Fruit fly (Drosophila melanogaster) whole organism, prepupa: ENCODE data around the gene CG17129.
A peak's percentile ranks its signal among the peaks of the same experiment; 100 is the strongest.

Experiments used
- CG6854 ChIP-seq: fragments of 200-800 bp; sonication (Bioruptor generic); optimal IDR thresholded peaks from 2 replicates; lab custom pipeline; 2017; ENCODE audit warnings: missing biosample characterization, mild to moderate bottlenecking, missing genetic modification characterization
- Hr38 ChIP-seq: sonication (Bioruptor generic); optimal IDR thresholded peaks from 2 replicates; lab custom pipeline; 2016; ENCODE audit warnings: missing biosample characterization, missing genetic modification characterization
- Hr39 ChIP-seq: fragments of 200-800 bp; sonication (Bioruptor generic); optimal IDR thresholded peaks from 2 replicates; lab custom pipeline; 2016; ENCODE audit warnings: missing biosample characterization, missing genetic modification characterization
- fd85E ChIP-seq: fragments of 200-800 bp; sonication (Bioruptor generic); optimal IDR thresholded peaks from 3 replicates; lab custom pipeline; 2016; ENCODE audit warnings: missing biosample characterization, missing genetic modification characterization

DNA sequence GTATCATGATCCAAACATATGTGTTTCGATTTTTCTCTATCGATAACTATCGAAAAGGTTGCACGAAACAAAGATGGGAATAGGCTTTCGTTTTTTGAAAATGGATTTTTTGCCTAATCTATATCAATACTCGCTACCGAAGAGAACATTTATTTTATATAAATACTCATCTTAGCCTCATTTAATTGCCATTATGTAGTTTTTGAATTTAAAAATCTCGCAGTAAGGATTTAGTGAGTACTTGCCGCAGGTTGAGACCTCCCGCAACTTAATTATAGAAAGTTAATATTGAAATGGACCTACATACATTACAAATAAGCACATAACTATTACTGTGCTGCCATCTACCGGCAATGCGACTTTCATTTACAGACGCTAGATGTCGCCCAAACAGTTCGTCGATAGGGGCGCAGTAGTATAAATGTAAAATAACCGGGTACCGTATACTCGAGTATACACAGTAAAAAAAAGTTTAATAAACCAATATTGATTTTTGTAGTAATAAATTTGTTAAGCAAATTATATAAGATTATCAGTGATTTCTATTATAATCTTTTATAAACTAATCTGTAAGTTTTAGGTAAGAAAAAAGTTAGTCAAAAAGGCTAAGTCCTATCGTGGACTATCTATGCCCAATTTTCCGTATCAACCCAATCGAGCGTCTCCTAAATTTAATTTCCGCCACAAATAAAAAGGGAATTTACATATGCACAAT, 31.9 kb upstream of the CG17129 start, which contains the start of gene CG13896:
- peak; percentile 90 for TF ChIP-seq Hr39 (GFP tag; lab: Kevin White, UChicago)
- TF ChIP-seq fd85E (GFP tag; lab: Kevin White, UChicago), result no peak
- TF ChIP-seq CG6854 (GFP tag; lab: Kevin White, UChicago), result peak; percentile 20
- no peak for TF ChIP-seq Hr38 (GFP tag; lab: Kevin White, UChicago)
